Fruit fly (Drosophila melanogaster): ENCODE measurements around the gene CG17648.

Gene CG17648

dm6 chr2L:1737057-1737581 lies 15.0 kb upstream of the CG17648 start (continued):
- no peak for TF ChIP-seq corto (GFP tag; optimal IDR thresholded peaks at IDR 0.05)
- TF ChIP-seq peb (GFP tag; IDR thresholded peaks at IDR 0.05) = peak; percentile 82
- TF ChIP-seq CG7357 (GFP tag; IDR thresholded peaks at IDR 0.05) = peak; percentile 79; the same call in 2 of the 3 replicates
- TF ChIP-seq CG2712 (tag; optimal IDR thresholded peaks at IDR 0.05) = peak; percentile 92
- TF ChIP-seq gcm (GFP tag; optimal IDR thresholded peaks at IDR 0.05) = peak; percentile 81
- TF ChIP-seq HLH4C (GFP tag; IDR thresholded peaks at IDR 0.05; ENCODE audit: partially characterized antibody) = no peak
- TF ChIP-seq CTCF (GFP tag; optimal IDR thresholded peaks at IDR 0.05) = peak; percentile 17
- no peak for TF ChIP-seq Dp (GFP tag; optimal IDR thresholded peaks at IDR 0.05)
- no peak; the same call in 1 of the 2 replicates for TF ChIP-seq chm (GFP tag; IDR thresholded peaks at IDR 0.05)
- peak; percentile 86 for TF ChIP-seq esg (GFP tag; conservative IDR thresholded peaks at IDR 0.05)
- no peak for TF ChIP-seq fd102C (GFP tag; optimal IDR thresholded peaks at IDR 0.05)
- peak; percentile 90 for TF ChIP-seq Dip3 (GFP tag; optimal IDR thresholded peaks at IDR 0.05)
- TF ChIP-seq CG5180 (GFP tag; optimal IDR thresholded peaks at IDR 0.05) = peak; percentile 64
- no peak for TF ChIP-seq Dll (GFP tag; IDR thresholded peaks at IDR 0.05; ENCODE audit: partially characterized antibody)
- peak; percentile 86 for TF ChIP-seq CG5245 (GFP tag; optimal IDR thresholded peaks at IDR 0.05)
- TF ChIP-seq CG6765 (GFP tag; optimal IDR thresholded peaks at IDR 0.05) = peak; percentile 22
- peak; percentile 83 for TF ChIP-seq fu2 (GFP tag; optimal IDR thresholded peaks at IDR 0.05)
- peak; percentile 90 for TF ChIP-seq Abd-B (GFP tag; optimal IDR thresholded peaks at IDR 0.05)
- TF ChIP-seq Eip74EF (GFP tag; optimal IDR thresholded peaks at IDR 0.05) = peak in 1 of 2 experiments; percentile 84
- peak; percentile 27 for TF ChIP-seq CG10543 (GFP tag; optimal IDR thresholded peaks at IDR 0.05)
- TF ChIP-seq NC2β (GFP tag; optimal IDR thresholded peaks at IDR 0.05) = peak; percentile 72
- peak; percentile 94 for TF ChIP-seq pnt (GFP tag; optimal IDR thresholded peaks at IDR 0.05)
- TF ChIP-seq CG3726 (GFP tag; IDR thresholded peaks at IDR 0.05) = peak; percentile 59; the same call in 2 of the 3 replicates
- 0 out of 2 replicates have a peak, but pooled peaks have one; percentile 29 for TF ChIP-seq CG1024 (GFP tag; IDR thresholded peaks at IDR 0.05)
- peak; percentile 72 for TF ChIP-seq wdn (GFP tag; IDR thresholded peaks at IDR 0.05)
- TF ChIP-seq hbn (GFP tag; IDR thresholded peaks at IDR 0.05; ENCODE audit: partially characterized antibody) = no peak
- peak; percentile 85 for TF ChIP-seq sob (GFP tag; IDR thresholded peaks at IDR 0.05)
- peak; percentile 58; the same call in 1 of the 2 replicates for TF ChIP-seq Taf1 (GFP tag; IDR thresholded peaks at IDR 0.05)
- TF ChIP-seq yki (optimal IDR thresholded peaks at IDR 0.05) = peak; percentile 57
- no peak for TF ChIP-seq ato (GFP tag; IDR thresholded peaks at IDR 0.05; ENCODE audit: partially characterized antibody)
- peak; percentile 75 for TF ChIP-seq da (GFP tag; optimal IDR thresholded peaks at IDR 0.05)
- peak; percentile 94 for TF ChIP-seq CG2120 (GFP tag; optimal IDR thresholded peaks at IDR 0.05)
- TF ChIP-seq mld (GFP tag; IDR thresholded peaks at IDR 0.05; ENCODE audit: partially characterized antibody) = no peak
- peak; percentile 45; the same call in 1 of the 3 replicates for TF ChIP-seq sr (GFP tag; IDR thresholded peaks at IDR 0.05)
- TF ChIP-seq gt (GFP tag; IDR thresholded peaks at IDR 0.05) = peak; percentile 49; the same call in 1 of the 2 replicates
- peak; percentile 84 for TF ChIP-seq Hmr (GFP tag; optimal IDR thresholded peaks at IDR 0.05)
- TF ChIP-seq CG11504 (tag; optimal IDR thresholded peaks at IDR 0.05) = peak; percentile 89
- peak; percentile 82 for TF ChIP-seq crc (GFP tag; optimal IDR thresholded peaks at IDR 0.05)
- TF ChIP-seq CG15514 (GFP tag; optimal IDR thresholded peaks at IDR 0.05) = peak; percentile 48
- peak; percentile 74 for TF ChIP-seq CG14014 (GFP tag; IDR thresholded peaks at IDR 0.05)
- TF ChIP-seq wek (GFP tag; optimal IDR thresholded peaks at IDR 0.05) = no peak
- TF ChIP-seq gsb-n (tag; optimal IDR thresholded peaks at IDR 0.05) = peak; percentile 85
- TF ChIP-seq CG11085 (GFP tag; IDR thresholded peaks at IDR 0.05) = peak; percentile 48; the same call in 1 of the 2 replicates
- peak; percentile 91 to 92 for TF ChIP-seq dpn (GFP tag; optimal IDR thresholded peaks at IDR 0.05)
- TF ChIP-seq CG11695 (GFP tag; IDR thresholded peaks at IDR 0.05) = peak; percentile 87
- TF ChIP-seq CG13287 (GFP tag; IDR thresholded peaks at IDR 0.05; ENCODE audit: partially characterized antibody) = peak; percentile 42; the same call in 1 of the 2 replicates
- peak; percentile 91 for TF ChIP-seq shn (GFP tag; optimal IDR thresholded peaks at IDR 0.05)
- peak; percentile 79; the same call in 1 of the 2 replicates for TF ChIP-seq Awh (GFP tag; IDR thresholded peaks at IDR 0.05)
- TF ChIP-seq Gug (GFP tag; IDR thresholded peaks at IDR 0.05) = peak; percentile 89
- no peak for TF ChIP-seq bowl (GFP tag; IDR thresholded peaks at IDR 0.05)
